Worm (Caenorhabditis elegans) whole organism, young adult: ENCODE results near the gene snap-29.

Experiments
- B0261.1 ChIP-seq: sonication (generic microtip); optimal IDR thresholded peaks from 2 replicates; lab custom pipeline; 2016; ENCODE audit warnings: mild to moderate bottlenecking, missing genetic modification characterization, moderate library complexity, missing compliant biosample characterization
- cebp-1 ChIP-seq, 2 experiments: fragments of 200-800 bp in 1 of 2; sonication (Bioruptor generic) in 1 of 2; sonication (generic microtip) in 1 of 2; IDR thresholded peaks in 1 of 2; optimal IDR thresholded peaks in 1 of 2; 2 replicates each; pipeline versions ENCODE4 v1.3.6 to Lab custom; 2017 to 2022; ENCODE audit warnings: missing compliant biosample characterization in 2 of 2, missing genetic modification characterization in 2 of 2, mild to moderate bottlenecking in 1 of 2, missing genetic modification reagents in 1 of 2, moderate library complexity in 1 of 2
- dox-1 ChIP-seq: fragments of 200-800 bp; sonication (Bioruptor generic); IDR thresholded peaks from 2 replicates; pipeline ENCODE4 v1.3.6; 2022; ENCODE audit warnings: missing genetic modification reagents, missing genetic modification characterization, missing compliant biosample characterization
- dpff-1 ChIP-seq: sonication (generic microtip); optimal IDR thresholded peaks from 2 replicates; lab custom pipeline; 2017; ENCODE audit warnings: mild to moderate bottlenecking, missing genetic modification characterization, missing compliant biosample characterization
- him-1 ChIP-seq: sonication (generic microtip); optimal IDR thresholded peaks from 2 replicates; lab custom pipeline; 2016; ENCODE audit warnings: missing genotype, missing genetic modification reagents, missing genetic modification characterization, missing compliant biosample characterization
- hsf-1 ChIP-seq: fragments of 200-800 bp; sonication (Bioruptor generic); IDR thresholded peaks from 2 replicates; pipeline ENCODE4 v1.3.6; 2022; ENCODE audit warnings: missing genetic modification reagents, missing genetic modification characterization, missing compliant biosample characterization
- lsy-27 ChIP-seq: sonication (generic microtip); optimal IDR thresholded peaks from 2 replicates; lab custom pipeline; 2017; ENCODE audit warnings: missing genetic modification characterization, mild to moderate bottlenecking, missing compliant biosample characterization, antibody characterized with exemption, missing genotype, borderline replicate concordance; ENCODE audit not compliant: insufficient read depth
- tbp1 ChIP-seq: fragments of 200-800 bp; sonication (Bioruptor generic); optimal IDR thresholded peaks from 2 replicates; lab custom pipeline; 2018; ENCODE audit warnings: mild to moderate bottlenecking, missing genetic modification characterization, missing compliant biosample characterization

DNA sequence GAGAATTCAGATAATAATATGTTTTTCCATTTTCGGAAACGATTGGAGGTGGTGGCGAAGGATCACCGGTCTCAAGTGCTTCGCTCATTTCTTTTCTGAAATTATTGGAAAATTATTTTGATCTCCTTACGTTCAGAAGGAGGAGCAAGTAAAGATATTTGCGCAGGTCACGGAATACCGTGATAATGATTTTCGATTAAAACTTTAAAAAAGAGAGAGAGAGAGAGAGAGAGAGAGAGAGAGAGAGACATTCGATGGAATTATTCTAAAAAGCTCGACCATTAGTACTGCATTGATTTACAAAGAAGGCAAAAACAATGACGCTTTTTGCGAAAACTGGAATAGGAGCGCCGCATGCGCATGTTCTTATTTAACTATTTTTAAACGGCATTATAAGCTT is 16.2 kb downstream of the snap-29 start, which contains the start of gene ztf-1:
- TF ChIP-seq cebp-1 (GFP tag; IDR thresholded peaks at IDR 0.05; lab: Robert Waterston, UW), result no peak
- TF ChIP-seq cebp-1 (tag; optimal IDR thresholded peaks at IDR 0.05; lab: Kevin White, UChicago), result no peak
- TF ChIP-seq B0261.1 (tag; lab: Kevin White, UChicago), result no peak
- TF ChIP-seq tbp1, result no peak
- TF ChIP-seq him-1 (tag; lab: Kevin White, UChicago), result no peak
- TF ChIP-seq dox-1 (GFP tag; lab: Robert Waterston, UW), result no peak
- no peak for TF ChIP-seq dpff-1 (tag; lab: Kevin White, UChicago)
- TF ChIP-seq hsf-1 (GFP tag; lab: Robert Waterston, UW), result no peak
- no peak for TF ChIP-seq lsy-27
